Worm (Caenorhabditis elegans) whole organism, L2 larva: ENCODE measurements around the gene alh-11.
A peak's percentile ranks its signal among the peaks of the same experiment; 100 is the strongest.

Source experiments
- C34F6.9 ChIP-seq: fragments of 150-350 bp; optimal IDR thresholded peaks from 2 replicates; lab custom pipeline; 2014; ENCODE audit warnings: missing biosample characterization, missing genetic modification characterization
- Y55F3AM.14 ChIP-seq: fragments of 200-800 bp; sonication (Bioruptor generic); optimal IDR thresholded peaks from 2 replicates; lab custom pipeline; 2018; ENCODE audit warnings: mild to moderate bottlenecking, missing genetic modification characterization, missing compliant biosample characterization
- ZK546.5 ChIP-seq: sonication (generic microtip); optimal IDR thresholded peaks from 2 replicates; lab custom pipeline; 2017; ENCODE audit warnings: missing biosample characterization, missing genetic modification characterization
- alr-1 ChIP-seq: fragments of 150-350 bp; optimal IDR thresholded peaks from 2 replicates; lab custom pipeline; 2014; ENCODE audit warnings: missing biosample characterization, missing genetic modification characterization
- aly-2 ChIP-seq: fragments of 150-350 bp; optimal IDR thresholded peaks from 2 replicates; lab custom pipeline; 2014; ENCODE audit warnings: missing biosample characterization, missing genetic modification characterization
- blmp-1 ChIP-seq: sonication (generic microtip); optimal IDR thresholded peaks from 2 replicates; lab custom pipeline; 2017; ENCODE audit warnings: missing genetic modification characterization, mild to moderate bottlenecking, missing compliant biosample characterization, antibody characterized with exemption, moderate library complexity; ENCODE audit not compliant: insufficient read depth
- ceh-16 ChIP-seq: fragments of 150-350 bp; optimal IDR thresholded peaks from 2 replicates; lab custom pipeline; 2014; ENCODE audit warnings: missing biosample characterization, missing genetic modification characterization
- ceh-82 ChIP-seq: fragments of 150-350 bp; optimal IDR thresholded peaks from 2 replicates; lab custom pipeline; 2014; ENCODE audit warnings: missing biosample characterization, missing genetic modification characterization
- crh-2 ChIP-seq: sonication (generic microtip); optimal IDR thresholded peaks from 2 replicates; lab custom pipeline; 2017; ENCODE audit warnings: missing biosample characterization, missing genetic modification characterization
- dmd-4 ChIP-seq: sonication (generic microtip); optimal IDR thresholded peaks from 2 replicates; lab custom pipeline; 2017; ENCODE audit warnings: missing biosample characterization, missing genetic modification characterization
- egl-27 ChIP-seq: sonication (generic microtip); optimal IDR thresholded peaks from 3 replicates; lab custom pipeline; 2017; ENCODE audit warnings: missing biosample characterization, missing genetic modification reagents, missing genetic modification characterization
- elt-1 ChIP-seq: fragments of 150-350 bp; optimal IDR thresholded peaks from 2 replicates; lab custom pipeline; 2014; ENCODE audit warnings: missing biosample characterization, missing genetic modification characterization
- fos-1 ChIP-seq: fragments of 150-350 bp; optimal IDR thresholded peaks from 2 replicates; lab custom pipeline; 2014; ENCODE audit warnings: missing biosample characterization, missing genetic modification characterization
- lin-11 ChIP-seq: fragments of 150-350 bp; sonication (generic microtip); optimal IDR thresholded peaks from 2 replicates; lab custom pipeline; 2014; ENCODE audit warnings: missing biosample characterization, missing genetic modification characterization, inconsistent platforms, mixed read lengths
- lin-13 ChIP-seq: fragments of 150-350 bp; optimal IDR thresholded peaks from 2 replicates; lab custom pipeline; 2014; ENCODE audit warnings: missing biosample characterization, missing genetic modification reagents, missing genetic modification characterization
- lin-39 ChIP-seq: fragments of 150-350 bp; optimal IDR thresholded peaks from 2 replicates; lab custom pipeline; 2014; ENCODE audit warnings: missing biosample characterization, missing genetic modification reagents, missing genetic modification characterization
- lsy-2 ChIP-seq, 2 experiments: fragments of 150-350 bp in 1 of 2; sonication (generic microtip) in 1 of 2; optimal IDR thresholded peaks; 2 replicates each; lab custom pipeline; 2014 to 2017; ENCODE audit warnings: missing biosample characterization in 2 of 2, missing genetic modification characterization in 2 of 2
- mab-5 ChIP-seq: fragments of 150-350 bp; optimal IDR thresholded peaks from 2 replicates; lab custom pipeline; 2014; ENCODE audit warnings: missing biosample characterization, missing genetic modification characterization
- mbf-1 ChIP-seq: sonication (generic microtip); optimal IDR thresholded peaks from 2 replicates; lab custom pipeline; 2017; ENCODE audit warnings: missing biosample characterization, missing genetic modification characterization
- nhr-11 ChIP-seq: fragments of 150-350 bp; optimal IDR thresholded peaks from 2 replicates; lab custom pipeline; 2014; ENCODE audit warnings: missing biosample characterization, missing genetic modification characterization
- nhr-12 ChIP-seq: fragments of 150-350 bp; optimal IDR thresholded peaks from 2 replicates; lab custom pipeline; 2014; ENCODE audit warnings: missing biosample characterization, missing genetic modification characterization
- nhr-129 ChIP-seq: fragments of 150-350 bp; optimal IDR thresholded peaks from 2 replicates; lab custom pipeline; 2014; ENCODE audit warnings: missing biosample characterization, missing genetic modification characterization
- nhr-21 ChIP-seq: fragments of 150-350 bp; optimal IDR thresholded peaks from 2 replicates; lab custom pipeline; 2014; ENCODE audit warnings: missing biosample characterization, missing genetic modification characterization
- nhr-23 ChIP-seq: fragments of 150-350 bp; optimal IDR thresholded peaks from 2 replicates; lab custom pipeline; 2014; ENCODE audit warnings: missing biosample characterization, missing genetic modification reagents, missing genetic modification characterization
- nhr-6 ChIP-seq: fragments of 150-350 bp; optimal IDR thresholded peaks from 2 replicates; lab custom pipeline; 2014; ENCODE audit warnings: missing biosample characterization, missing genetic modification characterization
- nhr-77 ChIP-seq: fragments of 150-350 bp; optimal IDR thresholded peaks from 2 replicates; lab custom pipeline; 2014; ENCODE audit warnings: missing biosample characterization, missing genetic modification characterization
- skn-1 ChIP-seq: sonication (generic microtip); optimal IDR thresholded peaks from 2 replicates; lab custom pipeline; 2017; ENCODE audit warnings: missing biosample characterization, missing genetic modification characterization
- sma-3 ChIP-seq: sonication (generic microtip); optimal IDR thresholded peaks from 2 replicates; lab custom pipeline; 2016; ENCODE audit warnings: missing genetic modification reagents, missing genetic modification characterization, missing compliant biosample characterization
- sma-9 ChIP-seq, 2 experiments: fragments of 150-350 bp in 1 of 2; sonication (generic microtip) in 1 of 2; optimal IDR thresholded peaks; 2 replicates each; lab custom pipeline; 2014 to 2016; ENCODE audit warnings: missing genetic modification characterization in 2 of 2, mild to moderate bottlenecking in 1 of 2, missing biosample characterization in 1 of 2, missing compliant biosample characterization in 1 of 2, missing genetic modification reagents in 1 of 2, moderate library complexity in 1 of 2
- snpc-4 ChIP-seq: fragments of 150-350 bp; optimal IDR thresholded peaks from 2 replicates; lab custom pipeline; 2014; ENCODE audit warnings: missing biosample characterization, missing genetic modification characterization
- unc-39 ChIP-seq: fragments of 150-350 bp; optimal IDR thresholded peaks from 2 replicates; lab custom pipeline; 2014; ENCODE audit warnings: missing biosample characterization, missing genetic modification characterization
- unc-55 ChIP-seq: fragments of 150-350 bp; sonication (generic microtip); optimal IDR thresholded peaks from 3 replicates; lab custom pipeline; 2014; ENCODE audit warnings: missing biosample characterization, missing genetic modification reagents, missing genetic modification characterization
- unc-62 ChIP-seq: fragments of 150-350 bp; optimal IDR thresholded peaks from 2 replicates; lab custom pipeline; 2014; ENCODE audit warnings: missing biosample characterization, missing genetic modification reagents, missing genetic modification characterization
- ztf-1 ChIP-seq: fragments of 200-800 bp; sonication (Bioruptor generic); conservative IDR thresholded peaks from 2 replicates; pipeline ENCODE4 v1.3.6; 2022; ENCODE audit warnings: missing genetic modification characterization, missing compliant biosample characterization
- ztf-11 ChIP-seq: sonication (generic microtip); optimal IDR thresholded peaks from 2 replicates; lab custom pipeline; 2017; ENCODE audit warnings: missing biosample characterization, missing genetic modification characterization
- ztf-4 ChIP-seq: fragments of 150-350 bp; optimal IDR thresholded peaks from 2 replicates; lab custom pipeline; 2014; ENCODE audit warnings: missing biosample characterization, missing genetic modification characterization

The alh-11 gene

DNA sequence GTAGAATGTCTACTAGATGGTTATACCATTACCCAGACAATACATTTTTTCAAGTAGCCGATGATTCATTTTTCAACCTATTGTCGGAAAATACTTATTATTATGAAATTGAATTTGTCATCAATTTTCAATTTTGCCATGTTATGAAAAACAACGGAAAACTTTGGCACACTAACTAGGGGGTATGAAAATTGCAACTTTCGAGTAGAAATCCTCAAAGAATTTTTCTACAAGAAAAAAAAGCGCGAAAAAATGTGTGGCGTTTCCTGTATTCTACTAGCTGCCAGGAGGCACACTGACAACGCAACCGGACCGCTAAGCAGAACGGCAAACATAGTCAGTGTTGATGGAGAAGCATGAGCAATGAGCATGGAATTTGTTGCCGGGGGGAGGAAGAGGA, 24.3 kb downstream of the alh-11 start:
- TF ChIP-seq nhr-21 (tag; lab: Kevin White, UChicago): no peak
- TF ChIP-seq unc-62 (GFP tag; lab: Kevin White, UChicago): no peak
- no peak for TF ChIP-seq mab-5 (tag; lab: Kevin White, UChicago)
- no peak for TF ChIP-seq nhr-77 (tag; lab: Kevin White, UChicago)
- TF ChIP-seq fos-1: no peak
- TF ChIP-seq alr-1 (tag; lab: Kevin White, UChicago): no peak
- no peak for TF ChIP-seq skn-1
- TF ChIP-seq egl-27 (tag; lab: Kevin White, UChicago): no peak

DNA sequence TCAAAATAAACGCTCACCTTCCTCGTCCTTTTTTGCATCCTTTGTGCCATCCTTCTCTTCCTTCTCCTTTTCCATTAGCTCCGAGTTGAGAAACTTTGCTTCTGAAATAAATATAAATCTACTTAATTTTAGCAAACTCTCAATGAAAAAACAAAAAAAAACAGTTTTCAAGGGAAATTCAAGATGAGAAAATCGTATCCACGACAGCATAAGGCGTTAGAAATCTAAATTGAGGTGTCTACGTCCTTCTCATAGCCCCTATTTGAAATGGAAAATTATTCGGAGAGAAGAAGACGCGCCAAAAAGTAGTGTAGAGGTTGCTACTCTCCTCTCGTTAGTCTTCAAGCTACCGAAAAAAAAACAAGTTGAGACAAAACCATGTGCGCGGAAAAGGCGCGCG, 26.3 kb downstream of the alh-11 start, which contains the start of gene pat-12:
pat-12 (minus strand) TSS at position 101 of the 400 bp plus-strand sequence.
- TF ChIP-seq unc-39 (tag; lab: Kevin White, UChicago) (no peak), nhr-77 (tag; lab: Kevin White, UChicago) (no peak), unc-55 (no peak), C34F6.9 (tag; lab: Kevin White, UChicago) (no peak), sma-9 (GFP tag; optimal IDR thresholded peaks at IDR 0.05; lab: Kevin White, UChicago) (no peak), sma-9 (tag; optimal IDR thresholded peaks at IDR 0.05; lab: Kevin White, UChicago) (no peak), aly-2 (tag; lab: Kevin White, UChicago) (no peak), nhr-11 (tag; lab: Kevin White, UChicago) (no peak), lin-11 (tag; lab: Kevin White, UChicago) (no peak), ceh-16 (tag; lab: Kevin White, UChicago) (no peak), ceh-82 (tag; lab: Kevin White, UChicago) (no peak), crh-2 (tag; lab: Kevin White, UChicago) (no peak), lin-39 (no peak), ztf-11 (tag; lab: Kevin White, UChicago) (no peak), ZK546.5 (no peak), snpc-4 (tag; lab: Kevin White, UChicago) (no peak), lsy-2 (tag; optimal IDR thresholded peaks at IDR 0.05; lab: Kevin White, UChicago) (no peak), nhr-129 (tag; lab: Kevin White, UChicago) (no peak), lin-13 (GFP tag; lab: Kevin White, UChicago) (no peak), nhr-21 (tag; lab: Kevin White, UChicago) (no peak)

DNA sequence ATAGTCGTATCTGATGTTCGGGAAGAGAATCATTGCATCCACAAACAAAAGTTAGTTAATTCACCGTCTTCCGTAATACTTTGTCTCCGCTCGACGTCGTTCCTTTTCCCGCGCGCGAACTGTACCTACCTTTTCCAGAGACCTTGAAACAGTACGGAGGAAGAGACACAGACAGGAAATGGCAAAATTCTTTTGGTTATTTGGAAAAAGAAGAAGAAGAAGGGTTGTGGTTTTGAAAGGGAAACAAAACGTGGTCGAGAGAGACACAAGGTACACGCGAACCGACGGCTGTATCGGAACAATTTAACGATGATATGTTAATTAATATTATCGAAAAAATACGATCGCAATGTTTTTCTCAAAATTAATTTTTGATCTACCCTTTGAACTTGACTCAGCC, 28.6 kb downstream of the alh-11 start:
- peak; percentile 61 for TF ChIP-seq blmp-1
- no peak for TF ChIP-seq elt-1

DNA sequence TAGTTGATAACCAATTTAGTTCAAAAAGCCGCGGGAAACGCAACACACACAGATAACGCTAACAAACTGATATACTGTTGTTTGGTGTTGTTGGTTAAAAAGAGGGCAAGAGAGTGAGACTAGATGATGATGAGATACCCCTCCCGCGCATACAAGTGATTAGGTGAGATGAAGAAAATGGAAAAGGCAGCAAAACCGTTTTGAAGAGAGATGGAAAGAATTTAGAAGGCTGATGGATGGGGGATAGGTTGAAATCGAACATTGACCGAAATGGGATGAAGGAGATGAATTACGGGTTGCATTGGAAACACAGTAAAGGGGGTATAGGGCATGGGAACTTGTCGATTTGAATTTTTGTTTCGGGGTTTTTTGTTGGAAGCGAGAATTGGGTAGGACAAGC, 29.9 kb downstream of the alh-11 start:
- TF ChIP-seq fos-1 (peak; percentile 0), dmd-4 (tag; lab: Kevin White, UChicago) (no peak)

DNA sequence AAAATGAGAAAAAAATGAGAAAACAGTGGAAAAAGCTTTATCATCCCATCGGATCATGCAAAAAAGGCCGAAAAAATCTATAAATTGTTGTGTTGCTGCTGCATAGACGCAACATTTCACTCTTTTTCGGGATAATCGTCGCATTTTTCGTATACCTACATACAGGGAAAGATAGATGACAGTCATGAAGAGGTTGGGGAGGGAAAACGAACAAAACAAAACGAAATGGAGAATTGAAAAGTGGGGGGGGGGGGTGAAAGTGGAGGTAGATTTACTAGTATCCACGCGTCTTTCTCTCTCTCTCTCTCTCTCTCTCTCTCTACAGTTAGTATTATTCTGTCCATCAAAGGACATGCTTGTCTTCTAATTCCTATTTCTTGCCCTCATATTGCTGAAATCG, 34.2 kb downstream of the alh-11 start:
- TF ChIP-seq blmp-1: peak; percentile 7
- TF ChIP-seq elt-1: no peak
- TF ChIP-seq ztf-4 (tag; lab: Kevin White, UChicago): no peak
- TF ChIP-seq nhr-6 (tag; lab: Kevin White, UChicago): no peak
- TF ChIP-seq fos-1: no peak
- TF ChIP-seq, all 48 proteins: peak for 1

DNA sequence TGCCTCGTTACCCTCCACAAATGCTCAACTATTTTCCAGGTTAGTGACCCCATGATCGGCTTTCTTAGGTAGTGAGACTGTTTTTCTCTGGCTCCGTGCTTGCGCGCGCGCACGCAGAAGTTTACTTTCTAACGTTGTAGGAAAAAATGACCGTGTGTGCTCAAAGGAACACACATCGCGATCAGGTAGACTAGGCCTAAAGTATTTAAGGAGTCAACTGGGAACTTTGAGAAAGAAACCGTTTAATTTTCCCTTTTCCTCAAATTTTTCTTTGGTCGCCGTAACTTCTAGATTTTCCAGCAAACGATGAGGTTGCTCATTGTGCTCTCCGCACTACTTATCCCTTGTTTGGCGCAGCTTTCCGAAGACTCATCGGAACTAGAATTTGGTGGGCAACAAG, 38.3 kb downstream of the alh-11 start, which contains the start of gene idpp-1:
idpp-1 (plus strand) TSS at position 301 of the 400 bp plus-strand sequence.
- no peak for TF ChIP-seq nhr-23 (tag; lab: Kevin White, UChicago)
- no peak for TF ChIP-seq unc-62 (GFP tag; lab: Kevin White, UChicago)
- TF ChIP-seq fos-1: no peak
- TF ChIP-seq sma-3 (GFP tag; lab: Kevin White, UChicago): no peak
- TF ChIP-seq sma-9 (GFP tag; optimal IDR thresholded peaks at IDR 0.05; lab: Kevin White, UChicago): no peak
- no peak for TF ChIP-seq sma-9 (tag; optimal IDR thresholded peaks at IDR 0.05; lab: Kevin White, UChicago)
- TF ChIP-seq nhr-11 (tag; lab: Kevin White, UChicago): no peak
- TF ChIP-seq C34F6.9 (tag; lab: Kevin White, UChicago): no peak
- no peak for TF ChIP-seq unc-55
- TF ChIP-seq nhr-21 (tag; lab: Kevin White, UChicago): no peak
- TF ChIP-seq nhr-6 (tag; lab: Kevin White, UChicago): no peak
- no peak for TF ChIP-seq Y55F3AM.14 (GFP tag; lab: Kevin White, UChicago)
- TF ChIP-seq ZK546.5: no peak
- TF ChIP-seq skn-1: no peak
- TF ChIP-seq nhr-12 (tag; lab: Kevin White, UChicago): no peak
- TF ChIP-seq lsy-2 (tag; optimal IDR thresholded peaks at IDR 0.05; lab: Kevin White, UChicago): no peak
- TF ChIP-seq mbf-1 (tag; lab: Kevin White, UChicago): no peak
- no peak for TF ChIP-seq ztf-1
- no peak for TF ChIP-seq lin-13 (GFP tag; lab: Kevin White, UChicago)
